Fruit fly (Drosophila melanogaster) whole organism, wandering third instar larva: Measurements from ENCODE around the gene CG17929.

ENCODE experiments used
- CG32264 ChIP-seq: fragments of 200-800 bp; sonication (Bioruptor generic); optimal IDR thresholded peaks from 2 replicates; lab custom pipeline; 2016; ENCODE audit warnings: missing biosample characterization, missing genetic modification characterization
- CG9705 ChIP-seq: fragments of 200-800 bp; sonication (Bioruptor generic); optimal IDR thresholded peaks from 2 replicates; lab custom pipeline; 2018; ENCODE audit warnings: missing biosample characterization, mild to moderate bottlenecking, missing genetic modification characterization
- Dfd ChIP-seq: fragments of >200 bp; optimal IDR thresholded peaks from 2 replicates; lab custom pipeline; 2017; ENCODE audit warnings: missing biosample characterization, missing genetic modification characterization
- Dif ChIP-seq: fragments of 200-275, 200-300 bp; sonication (Bioruptor generic); optimal IDR thresholded peaks from 2 replicates; lab custom pipeline; 2018; ENCODE audit warnings: missing biosample characterization, missing genetic modification characterization; ENCODE audit not compliant: partially characterized antibody
- HLH106 ChIP-seq: fragments of 200-800 bp; optimal IDR thresholded peaks from 3 replicates; lab custom pipeline; 2019; ENCODE audit warnings: missing biosample characterization, mild to moderate bottlenecking, missing genetic modification characterization, moderate library complexity
- Hnf4 ChIP-seq: fragments of 200-800 bp; sonication (Bioruptor generic); optimal IDR thresholded peaks from 2 replicates; lab custom pipeline; 2016; ENCODE audit warnings: missing biosample characterization, mild to moderate bottlenecking, missing genetic modification characterization
- Hr78 ChIP-seq: fragments of >200 bp; optimal IDR thresholded peaks from 2 replicates; lab custom pipeline; 2017; ENCODE audit warnings: missing biosample characterization, missing genetic modification characterization
- Hr83 ChIP-seq: fragments of 200-300 bp; sonication (Bioruptor generic); optimal IDR thresholded peaks from 2 replicates; lab custom pipeline; 2016; ENCODE audit warnings: missing biosample characterization, mild to moderate bottlenecking, missing genetic modification characterization, moderate library complexity; ENCODE audit not compliant: poor library complexity, severe bottlenecking
- Mio ChIP-seq: sonication (Bioruptor generic); optimal IDR thresholded peaks from 2 replicates; lab custom pipeline; 2016; ENCODE audit warnings: missing biosample characterization, missing genetic modification characterization
- Myc ChIP-seq: fragments of >200 bp; optimal IDR thresholded peaks from 2 replicates; lab custom pipeline; 2017
- OdsH ChIP-seq: fragments of 200-800 bp; sonication (Bioruptor generic); optimal IDR thresholded peaks from 2 replicates; lab custom pipeline; 2016; ENCODE audit warnings: missing biosample characterization, mild to moderate bottlenecking, missing genetic modification characterization
- Rel ChIP-seq, 2 experiments: fragments of 200-800 bp; sonication (Bioruptor generic) in 1 of 2; optimal IDR thresholded peaks; 2 replicates in 1 of 2; 3 replicates in 1 of 2; lab custom pipeline; 2016 to 2019; ENCODE audit warnings: mild to moderate bottlenecking in 2 of 2, missing biosample characterization in 2 of 2, missing genetic modification characterization in 2 of 2, moderate library complexity in 1 of 2
- Sp1 ChIP-seq: fragments of 200-800 bp; sonication (Bioruptor generic); optimal IDR thresholded peaks from 3 replicates; lab custom pipeline; 2019; ENCODE audit warnings: missing biosample characterization, mild to moderate bottlenecking, missing genetic modification characterization, moderate library complexity
- Vsx2 ChIP-seq: fragments of 200-300, 225-300 bp; sonication (Bioruptor generic); optimal IDR thresholded peaks from 2 replicates; lab custom pipeline; 2018; ENCODE audit warnings: missing biosample characterization, missing genetic modification characterization; ENCODE audit not compliant: partially characterized antibody
- br ChIP-seq: fragments of 200-800 bp; sonication (Bioruptor generic); optimal IDR thresholded peaks from 2 replicates; lab custom pipeline; 2016; ENCODE audit warnings: missing biosample characterization, missing genetic modification characterization
- dl ChIP-seq, 2 experiments: fragments of 175-275, 200-275 bp in 1 of 2; fragments of 200-275 bp in 1 of 2; sonication (Bioruptor generic); optimal IDR thresholded peaks; lab custom pipeline; 2018; ENCODE audit warnings: mild to moderate bottlenecking in 2 of 2, missing biosample characterization in 2 of 2, missing genetic modification characterization in 2 of 2, moderate library complexity in 2 of 2; ENCODE audit not compliant: partially characterized antibody in 2 of 2, insufficient read depth in 1 of 2
- dsf ChIP-seq: sonication (Bioruptor generic); optimal IDR thresholded peaks from 2 replicates; lab custom pipeline; 2016; ENCODE audit warnings: missing biosample characterization, missing genetic modification characterization, borderline replicate concordance
- ey ChIP-seq: fragments of 200-800 bp; sonication (Bioruptor generic); optimal IDR thresholded peaks from 2 replicates; lab custom pipeline; 2016; ENCODE audit warnings: missing biosample characterization, missing genetic modification characterization
- foxo ChIP-seq, 2 experiments: fragments of 200-800 bp; sonication (Bioruptor generic); optimal IDR thresholded peaks; 2 replicates in 1 of 2; 3 replicates in 1 of 2; lab custom pipeline; 2016 to 2017; ENCODE audit warnings: missing biosample characterization in 2 of 2, missing genetic modification characterization in 2 of 2
- fru ChIP-seq: fragments of 200-800 bp; sonication (Bioruptor generic); optimal IDR thresholded peaks from 3 replicates; lab custom pipeline; 2016; ENCODE audit warnings: missing biosample characterization, mild to moderate bottlenecking, missing genetic modification characterization
- h ChIP-seq: fragments of 200-800 bp; sonication (Bioruptor generic); optimal IDR thresholded peaks from 3 replicates; lab custom pipeline; 2016; ENCODE audit warnings: missing biosample characterization, mild to moderate bottlenecking, missing genetic modification characterization
- lola ChIP-seq: fragments of >200 bp; optimal IDR thresholded peaks from 2 replicates; lab custom pipeline; 2017; ENCODE audit warnings: missing biosample characterization, missing genetic modification characterization
- pan ChIP-seq: fragments of >200 bp; optimal IDR thresholded peaks from 2 replicates; lab custom pipeline; 2017
- psq ChIP-seq: fragments of 200-800 bp; sonication (Bioruptor generic); optimal IDR thresholded peaks from 3 replicates; lab custom pipeline; 2017; ENCODE audit warnings: missing biosample characterization, mild to moderate bottlenecking, missing genetic modification characterization, moderate library complexity
- sage ChIP-seq: fragments of 200-800 bp; sonication (Bioruptor generic); optimal IDR thresholded peaks from 2 replicates; lab custom pipeline; 2016; ENCODE audit warnings: missing biosample characterization, mild to moderate bottlenecking, missing genetic modification characterization
- sv ChIP-seq: fragments of 200-800 bp; sonication (Bioruptor generic); optimal IDR thresholded peaks from 3 replicates; lab custom pipeline; 2016; ENCODE audit warnings: missing biosample characterization, missing genetic modification characterization
- tai ChIP-seq: sonication (Bioruptor generic); optimal IDR thresholded peaks from 2 replicates; lab custom pipeline; 2016; ENCODE audit warnings: missing biosample characterization, missing genetic modification characterization
- usp ChIP-seq: fragments of >200 bp; optimal IDR thresholded peaks from 2 replicates; lab custom pipeline; 2017; ENCODE audit warnings: missing biosample characterization, missing genetic modification characterization
- woc ChIP-seq: sonication (Bioruptor generic); optimal IDR thresholded peaks from 2 replicates; lab custom pipeline; 2016; ENCODE audit warnings: missing biosample characterization, mild to moderate bottlenecking, missing genetic modification characterization

The CG17929 gene

DNA sequence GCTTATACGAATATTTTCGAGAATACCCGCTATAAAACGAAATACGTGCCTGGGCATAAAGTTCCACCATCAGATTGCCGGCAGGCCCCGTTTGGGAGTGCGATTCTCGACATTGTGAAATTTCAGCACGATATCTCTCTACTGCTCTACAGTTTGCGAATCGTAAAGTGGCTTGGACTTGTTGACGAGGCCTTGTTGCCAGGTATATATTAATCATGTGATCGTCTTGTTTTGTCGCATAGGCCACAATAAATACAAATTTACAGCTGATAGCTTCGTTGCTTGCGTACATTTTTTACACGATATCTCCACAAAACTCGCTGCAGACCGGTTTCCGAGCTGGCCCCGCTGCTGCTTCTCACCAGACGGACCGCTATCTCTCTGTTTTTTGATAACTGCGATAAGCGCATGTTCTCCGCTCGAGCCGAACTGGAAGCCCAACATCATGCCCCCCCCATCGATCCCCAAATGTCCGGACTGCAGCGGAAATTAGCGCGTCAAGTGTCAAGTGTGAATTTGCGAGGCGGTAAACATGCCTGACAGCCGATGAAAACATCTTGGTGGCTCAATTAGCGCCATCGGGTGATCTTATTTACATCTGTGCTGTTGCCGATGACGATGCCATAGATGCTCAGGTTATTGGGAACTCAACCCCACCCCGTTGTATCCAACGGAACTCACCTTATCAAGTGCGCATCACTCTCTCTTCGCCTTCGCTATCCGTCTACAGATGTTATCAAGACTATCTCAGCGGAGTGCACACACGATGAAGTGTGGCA lies 15.8 kb upstream of the CG17929 start (continued):
- TF ChIP-seq foxo (GFP tag; optimal IDR thresholded peaks at IDR 0.05; lab: Kevin White, UChicago) (peak in 1 of 2 experiments; percentile 58), Hr78 (no peak), sv (GFP tag; lab: Kevin White, UChicago) (peak; percentile 20), dsf (GFP tag; lab: Kevin White, UChicago) (no peak), Mio (GFP tag; lab: Kevin White, UChicago) (no peak), lola (GFP tag; lab: Kevin White, UChicago) (no peak), Vsx2 (GFP tag; lab: Kevin White, UChicago) (no peak), OdsH (GFP tag; lab: Kevin White, UChicago) (no peak), dl (GFP tag; optimal IDR thresholded peaks at IDR 0.05; lab: Kevin White, UChicago; ENCODE audit: insufficient read depth in 1 of 2, partially characterized antibody in 2 of 2) (no peak), usp (GFP tag; lab: Kevin White, UChicago) (no peak), CG9705 (no peak)

DNA sequence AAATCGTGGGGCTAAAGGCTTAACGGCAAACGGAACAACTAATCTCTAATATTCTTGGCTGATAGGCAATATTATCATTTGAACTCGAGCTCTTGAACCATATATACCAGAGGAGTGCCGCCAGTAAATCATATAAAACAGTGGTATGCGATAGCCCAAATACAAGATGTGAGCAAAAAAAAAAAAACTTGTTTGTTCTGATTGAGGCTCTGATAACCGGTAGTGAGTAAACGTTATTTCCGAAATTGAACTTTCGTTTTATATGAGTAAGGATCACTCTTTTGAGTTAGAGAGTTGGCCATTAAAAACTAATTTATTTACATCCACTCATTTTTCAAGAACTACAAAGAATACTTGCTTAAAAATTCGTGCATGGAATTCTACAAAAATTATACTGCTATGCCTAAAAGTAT lies 15.2 kb upstream of the CG17929 start:
- TF ChIP-seq h (GFP tag; lab: Kevin White, UChicago) (peak; percentile 34), Dfd (GFP tag; lab: Kevin White, UChicago) (no peak), Myc (lab: Kevin White, UChicago) (peak; percentile 33)
- TF ChIP-seq, all 38 proteins: peak for 2

DNA sequence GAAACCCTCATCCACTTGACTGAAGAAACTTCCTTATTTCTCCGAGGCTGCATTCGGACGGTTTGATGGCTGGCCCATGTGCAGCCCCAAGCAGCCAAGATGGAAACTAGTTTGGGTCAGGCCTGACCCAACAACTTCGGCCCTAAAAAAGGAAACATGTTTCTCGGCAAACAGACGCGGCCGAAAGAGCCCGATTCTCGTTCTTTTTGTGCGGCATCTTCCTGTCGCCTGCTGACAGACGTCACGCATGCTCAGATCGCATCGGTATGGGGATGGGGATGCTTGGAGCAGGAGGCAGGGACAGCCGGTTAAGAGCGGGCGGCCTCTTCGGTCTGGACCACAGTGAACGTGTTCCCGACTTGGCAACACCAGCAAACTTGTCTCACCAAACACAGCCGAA lies 8.5 kb upstream of the CG17929 start:
- peak; percentile 19 for TF ChIP-seq sage (GFP tag; lab: Kevin White, UChicago)
- TF ChIP-seq dl (GFP tag; optimal IDR thresholded peaks at IDR 0.05; lab: Kevin White, UChicago; ENCODE audit: insufficient read depth in 1 of 2, partially characterized antibody in 2 of 2) = peak in 1 of 2 experiments; percentile 40
- TF ChIP-seq ey (GFP tag; lab: Kevin White, UChicago) = no peak
- no peak for TF ChIP-seq woc (GFP tag; lab: Kevin White, UChicago)
- TF ChIP-seq OdsH (GFP tag; lab: Kevin White, UChicago) = no peak
- no peak for TF ChIP-seq usp (GFP tag; lab: Kevin White, UChicago)
- TF ChIP-seq Vsx2 (GFP tag; lab: Kevin White, UChicago) = peak; percentile 72
- TF ChIP-seq fru (GFP tag; lab: Kevin White, UChicago) = peak; percentile 1
- TF ChIP-seq Rel (GFP tag; optimal IDR thresholded peaks at IDR 0.05; lab: Kevin White, UChicago) = peak; percentile 67
- TF ChIP-seq Rel (tag; optimal IDR thresholded peaks at IDR 0.05; lab: Kevin White, UChicago) = no peak
- TF ChIP-seq sv (GFP tag; lab: Kevin White, UChicago) = no peak
- peak; percentile 46 for TF ChIP-seq psq (GFP tag; lab: Kevin White, UChicago)
- no peak for TF ChIP-seq pan (lab: Kevin White, UChicago)
- TF ChIP-seq br (GFP tag; lab: Kevin White, UChicago) = no peak
- TF ChIP-seq Sp1 (GFP tag; lab: Kevin White, UChicago) = peak; percentile 19
- TF ChIP-seq Hr83 (GFP tag; lab: Kevin White, UChicago) = no peak

DNA sequence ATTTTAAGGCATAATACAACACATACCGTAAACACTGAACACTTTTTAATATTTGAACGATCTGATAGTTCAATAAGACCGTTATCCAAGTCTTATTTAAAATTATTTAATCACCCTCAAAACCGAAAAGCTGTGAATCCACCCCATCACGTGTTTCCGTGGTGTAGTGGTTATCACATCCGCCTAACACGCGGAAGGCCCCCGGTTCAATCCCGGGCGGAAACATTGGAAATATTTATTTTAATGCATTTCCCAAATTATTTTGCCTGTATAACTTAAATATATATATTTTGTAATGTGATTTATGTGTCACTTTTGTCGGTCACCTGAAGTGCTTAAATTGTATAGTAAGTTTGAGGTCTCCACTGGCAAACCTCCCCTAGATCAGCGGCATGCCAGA lies 3.8 kb upstream of the CG17929 start, which contains the start of gene CG44044:
CG44044 (plus strand) TSS at position 301 of the 400 bp plus-strand sequence.
- TF ChIP-seq CG9705 (no peak), Myc (lab: Kevin White, UChicago) (no peak), Rel (GFP tag; optimal IDR thresholded peaks at IDR 0.05; lab: Kevin White, UChicago) (no peak), Rel (tag; optimal IDR thresholded peaks at IDR 0.05; lab: Kevin White, UChicago) (no peak), Hnf4 (no peak), OdsH (GFP tag; lab: Kevin White, UChicago) (no peak), tai (no peak), foxo (GFP tag; optimal IDR thresholded peaks at IDR 0.05; lab: Kevin White, UChicago) (no peak), Vsx2 (GFP tag; lab: Kevin White, UChicago) (no peak), HLH106 (tag; lab: Kevin White, UChicago) (no peak), Dif (GFP tag; lab: Kevin White, UChicago) (no peak), CG32264 (GFP tag; lab: Kevin White, UChicago) (no peak)
